Worm (Caenorhabditis elegans) whole organism, L2 larva: Measurements from ENCODE around the gene msrp-7.
A peak's percentile ranks its signal among the peaks of the same experiment; 100 is the strongest.

Experiments
- C34F6.9 ChIP-seq: fragments of 150-350 bp; optimal IDR thresholded peaks from 2 replicates; lab custom pipeline; 2014; ENCODE audit warnings: missing biosample characterization, missing genetic modification characterization
- F13H6.1 ChIP-seq: sonication (generic microtip); optimal IDR thresholded peaks from 2 replicates; lab custom pipeline; 2016; ENCODE audit warnings: missing genetic modification characterization, missing compliant biosample characterization
- Y55F3AM.14 ChIP-seq: fragments of 200-800 bp; sonication (Bioruptor generic); optimal IDR thresholded peaks from 2 replicates; lab custom pipeline; 2018; ENCODE audit warnings: mild to moderate bottlenecking, missing genetic modification characterization, missing compliant biosample characterization
- ZK546.5 ChIP-seq: sonication (generic microtip); optimal IDR thresholded peaks from 2 replicates; lab custom pipeline; 2017; ENCODE audit warnings: missing biosample characterization, missing genetic modification characterization
- aly-2 ChIP-seq: fragments of 150-350 bp; optimal IDR thresholded peaks from 2 replicates; lab custom pipeline; 2014; ENCODE audit warnings: missing biosample characterization, missing genetic modification characterization
- ama-1 ChIP-seq: fragments of 150-350 bp; optimal IDR thresholded peaks from 2 replicates; lab custom pipeline; 2018; ENCODE audit warnings: inconsistent platforms
- blmp-1 ChIP-seq: sonication (generic microtip); optimal IDR thresholded peaks from 2 replicates; lab custom pipeline; 2017; ENCODE audit warnings: missing genetic modification characterization, mild to moderate bottlenecking, missing compliant biosample characterization, antibody characterized with exemption, moderate library complexity; ENCODE audit not compliant: insufficient read depth
- ceh-16 ChIP-seq: fragments of 150-350 bp; optimal IDR thresholded peaks from 2 replicates; lab custom pipeline; 2014; ENCODE audit warnings: missing biosample characterization, missing genetic modification characterization
- ceh-82 ChIP-seq: fragments of 150-350 bp; optimal IDR thresholded peaks from 2 replicates; lab custom pipeline; 2014; ENCODE audit warnings: missing biosample characterization, missing genetic modification characterization
- crh-2 ChIP-seq: sonication (generic microtip); optimal IDR thresholded peaks from 2 replicates; lab custom pipeline; 2017; ENCODE audit warnings: missing biosample characterization, missing genetic modification characterization
- egl-27 ChIP-seq: sonication (generic microtip); optimal IDR thresholded peaks from 3 replicates; lab custom pipeline; 2017; ENCODE audit warnings: missing biosample characterization, missing genetic modification reagents, missing genetic modification characterization
- elt-3 ChIP-seq: sonication (generic microtip); optimal IDR thresholded peaks from 2 replicates; lab custom pipeline; 2017; ENCODE audit warnings: missing biosample characterization, missing genetic modification characterization
- fos-1 ChIP-seq: fragments of 150-350 bp; optimal IDR thresholded peaks from 2 replicates; lab custom pipeline; 2014; ENCODE audit warnings: missing biosample characterization, missing genetic modification characterization
- gmeb-1 ChIP-seq: fragments of 150-350 bp; optimal IDR thresholded peaks from 2 replicates; lab custom pipeline; 2014; ENCODE audit warnings: missing biosample characterization, missing genetic modification characterization
- lin-11 ChIP-seq: fragments of 150-350 bp; sonication (generic microtip); optimal IDR thresholded peaks from 2 replicates; lab custom pipeline; 2014; ENCODE audit warnings: missing biosample characterization, missing genetic modification characterization, inconsistent platforms, mixed read lengths
- lin-13 ChIP-seq: fragments of 150-350 bp; optimal IDR thresholded peaks from 2 replicates; lab custom pipeline; 2014; ENCODE audit warnings: missing biosample characterization, missing genetic modification reagents, missing genetic modification characterization
- lin-39 ChIP-seq: fragments of 150-350 bp; optimal IDR thresholded peaks from 2 replicates; lab custom pipeline; 2014; ENCODE audit warnings: missing biosample characterization, missing genetic modification reagents, missing genetic modification characterization
- mab-5 ChIP-seq: fragments of 150-350 bp; optimal IDR thresholded peaks from 2 replicates; lab custom pipeline; 2014; ENCODE audit warnings: missing biosample characterization, missing genetic modification characterization
- mbf-1 ChIP-seq: sonication (generic microtip); optimal IDR thresholded peaks from 2 replicates; lab custom pipeline; 2017; ENCODE audit warnings: missing biosample characterization, missing genetic modification characterization
- mdl-1 ChIP-seq, 2 experiments: fragments of 150-350 bp in 1 of 2; sonication (generic microtip) in 1 of 2; optimal IDR thresholded peaks; 2 replicates each; lab custom pipeline; 2017; ENCODE audit warnings: missing biosample characterization in 2 of 2, missing genetic modification characterization in 2 of 2
- nhr-12 ChIP-seq: fragments of 150-350 bp; optimal IDR thresholded peaks from 2 replicates; lab custom pipeline; 2014; ENCODE audit warnings: missing biosample characterization, missing genetic modification characterization
- nhr-21 ChIP-seq: fragments of 150-350 bp; optimal IDR thresholded peaks from 2 replicates; lab custom pipeline; 2014; ENCODE audit warnings: missing biosample characterization, missing genetic modification characterization
- nhr-23 ChIP-seq: fragments of 150-350 bp; optimal IDR thresholded peaks from 2 replicates; lab custom pipeline; 2014; ENCODE audit warnings: missing biosample characterization, missing genetic modification reagents, missing genetic modification characterization
- nhr-237 ChIP-seq: fragments of 150-350 bp; optimal IDR thresholded peaks from 2 replicates; lab custom pipeline; 2014; ENCODE audit warnings: missing biosample characterization, missing genetic modification characterization
- nhr-25 ChIP-seq: fragments of 150-350 bp; sonication (generic microtip); optimal IDR thresholded peaks from 3 replicates; lab custom pipeline; 2014; ENCODE audit warnings: missing biosample characterization, missing genetic modification characterization
- nhr-6 ChIP-seq: fragments of 150-350 bp; optimal IDR thresholded peaks from 2 replicates; lab custom pipeline; 2014; ENCODE audit warnings: missing biosample characterization, missing genetic modification characterization
- nhr-77 ChIP-seq: fragments of 150-350 bp; optimal IDR thresholded peaks from 2 replicates; lab custom pipeline; 2014; ENCODE audit warnings: missing biosample characterization, missing genetic modification characterization
- peb-1 ChIP-seq: fragments of 150-350 bp; optimal IDR thresholded peaks from 2 replicates; lab custom pipeline; 2014; ENCODE audit warnings: missing biosample characterization, missing genetic modification characterization
- sem-4 ChIP-seq: fragments of 150-350 bp; optimal IDR thresholded peaks from 2 replicates; lab custom pipeline; 2014; ENCODE audit warnings: missing biosample characterization, missing genetic modification reagents, missing genetic modification characterization
- sma-3 ChIP-seq: sonication (generic microtip); optimal IDR thresholded peaks from 2 replicates; lab custom pipeline; 2016; ENCODE audit warnings: missing genetic modification reagents, missing genetic modification characterization, missing compliant biosample characterization
- sma-9 ChIP-seq, 2 experiments: fragments of 150-350 bp in 1 of 2; sonication (generic microtip) in 1 of 2; optimal IDR thresholded peaks; 2 replicates each; lab custom pipeline; 2014 to 2016; ENCODE audit warnings: missing genetic modification characterization in 2 of 2, mild to moderate bottlenecking in 1 of 2, missing biosample characterization in 1 of 2, missing compliant biosample characterization in 1 of 2, missing genetic modification reagents in 1 of 2, moderate library complexity in 1 of 2
- snpc-4 ChIP-seq: fragments of 150-350 bp; optimal IDR thresholded peaks from 2 replicates; lab custom pipeline; 2014; ENCODE audit warnings: missing biosample characterization, missing genetic modification characterization
- unc-55 ChIP-seq: fragments of 150-350 bp; sonication (generic microtip); optimal IDR thresholded peaks from 3 replicates; lab custom pipeline; 2014; ENCODE audit warnings: missing biosample characterization, missing genetic modification reagents, missing genetic modification characterization
- unc-62 ChIP-seq: fragments of 150-350 bp; optimal IDR thresholded peaks from 2 replicates; lab custom pipeline; 2014; ENCODE audit warnings: missing biosample characterization, missing genetic modification reagents, missing genetic modification characterization
- zag-1 ChIP-seq: fragments of 150-350 bp; optimal IDR thresholded peaks from 2 replicates; lab custom pipeline; 2014; ENCODE audit warnings: missing biosample characterization, missing genetic modification characterization
- ztf-11 ChIP-seq: sonication (generic microtip); optimal IDR thresholded peaks from 2 replicates; lab custom pipeline; 2017; ENCODE audit warnings: missing biosample characterization, missing genetic modification characterization
- ztf-4 ChIP-seq: fragments of 150-350 bp; optimal IDR thresholded peaks from 2 replicates; lab custom pipeline; 2014; ENCODE audit warnings: missing biosample characterization, missing genetic modification characterization

msrp-7 gene

ce11 chrII:10840067-10840466, 29.3 kb downstream of the msrp-7 start (continued):
- TF ChIP-seq snpc-4 (tag; lab: Kevin White, UChicago) (peak; percentile 75), sma-9 (GFP tag; optimal IDR thresholded peaks at IDR 0.05; lab: Kevin White, UChicago) (peak; percentile 81), sma-9 (tag; optimal IDR thresholded peaks at IDR 0.05; lab: Kevin White, UChicago) (no peak), sem-4 (peak; percentile 41), nhr-6 (tag; lab: Kevin White, UChicago) (peak; percentile 49), zag-1 (tag; lab: Kevin White, UChicago) (peak; percentile 45), egl-27 (tag; lab: Kevin White, UChicago) (peak; percentile 48), ceh-82 (tag; lab: Kevin White, UChicago) (no peak), C34F6.9 (tag; lab: Kevin White, UChicago) (peak; percentile 79), F13H6.1 (tag; lab: Kevin White, UChicago) (peak; percentile 80), mbf-1 (tag; lab: Kevin White, UChicago) (no peak), crh-2 (tag; lab: Kevin White, UChicago) (peak; percentile 81), nhr-23 (tag; lab: Kevin White, UChicago) (no peak), lin-39 (no peak), gmeb-1 (tag; lab: Kevin White, UChicago) (peak; percentile 79), peb-1 (no peak), nhr-21 (tag; lab: Kevin White, UChicago) (peak; percentile 87), aly-2 (tag; lab: Kevin White, UChicago) (no peak), unc-55 (GFP tag; lab: Kevin White, UChicago) (peak; percentile 47), lin-13 (GFP tag; lab: Kevin White, UChicago) (peak; percentile 74), fos-1 (peak; percentile 59), ama-1 (no peak), nhr-237 (tag; lab: Kevin White, UChicago) (no peak), elt-3 (tag; lab: Kevin White, UChicago) (no peak), nhr-77 (no peak)

ce11 chrII:10843527-10843926, 32.7 kb downstream of the msrp-7 start, which contains the start of gene M106.8:
Gene M106.8, minus strand, starts transcription at chrII:10843627.
- TF ChIP-seq nhr-21 (tag; lab: Kevin White, UChicago) (no peak), blmp-1 (tag; lab: Kevin White, UChicago) (no peak), peb-1 (no peak), nhr-23 (tag; lab: Kevin White, UChicago) (no peak), nhr-25 (tag; lab: Kevin White, UChicago) (no peak), ztf-11 (tag; lab: Kevin White, UChicago) (no peak), mab-5 (tag; lab: Kevin White, UChicago) (no peak)

DNA sequence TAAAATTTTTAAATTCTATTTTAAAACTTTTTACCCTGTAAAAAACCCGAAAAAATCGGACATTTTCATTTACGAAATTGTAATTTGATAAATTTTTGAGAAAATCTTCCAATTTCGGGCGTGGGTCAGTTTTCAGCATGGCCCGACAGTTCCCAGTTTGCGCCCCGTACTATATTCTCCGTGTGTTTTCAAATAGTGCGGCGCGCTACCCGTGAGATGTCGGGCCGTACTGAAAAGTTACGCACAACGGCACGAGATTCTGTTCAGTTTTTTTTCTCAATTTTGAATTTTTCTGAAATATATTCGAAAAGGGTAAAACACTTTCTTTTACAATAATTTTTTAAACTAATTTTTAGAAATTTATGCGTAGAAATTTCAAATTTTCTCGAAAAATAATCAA, 36.3 kb downstream of the msrp-7 start:
- TF ChIP-seq ztf-11 (tag; lab: Kevin White, UChicago), result no peak
- no peak for TF ChIP-seq unc-62 (GFP tag; lab: Kevin White, UChicago)
- no peak for TF ChIP-seq sem-4
- no peak for TF ChIP-seq gmeb-1 (tag; lab: Kevin White, UChicago)
- TF ChIP-seq Y55F3AM.14 (GFP tag; lab: Kevin White, UChicago), result no peak
- no peak for TF ChIP-seq sma-3 (GFP tag; lab: Kevin White, UChicago)
- no peak for TF ChIP-seq ztf-4 (tag; lab: Kevin White, UChicago)
- TF ChIP-seq aly-2 (tag; lab: Kevin White, UChicago), result no peak
- no peak for TF ChIP-seq ceh-16 (tag; lab: Kevin White, UChicago)

- TF ChIP-seq elt-3 (tag; lab: Kevin White, UChicago), result no peak
- TF ChIP-seq F13H6.1 (tag; lab: Kevin White, UChicago), result no peak
- no peak for TF ChIP-seq nhr-21 (tag; lab: Kevin White, UChicago)
- TF ChIP-seq lin-11 (tag; lab: Kevin White, UChicago), result no peak
- TF ChIP-seq ztf-11 (tag; lab: Kevin White, UChicago), result no peak
- TF ChIP-seq ceh-16 (tag; lab: Kevin White, UChicago), result no peak
- no peak for TF ChIP-seq nhr-23 (tag; lab: Kevin White, UChicago)
- TF ChIP-seq mdl-1 (tag; optimal IDR thresholded peaks at IDR 0.05; lab: Kevin White, UChicago), result no peak
- TF ChIP-seq nhr-25 (tag; lab: Kevin White, UChicago), result no peak
- TF ChIP-seq C34F6.9 (tag; lab: Kevin White, UChicago), result no peak
- no peak for TF ChIP-seq nhr-12 (tag; lab: Kevin White, UChicago)
- TF ChIP-seq ZK546.5, result no peak
- no peak for TF ChIP-seq sma-3 (GFP tag; lab: Kevin White, UChicago)
Observed at ce11 chrII:10849903-10850302, 39.1 kb downstream of the msrp-7 start, which contains the start of gene M106.2. Gene M106.2, minus strand, starts transcription at chrII:10850003.
